Fruit fly (Drosophila melanogaster) Kc167 (cell line): ENCODE measurements around the gene Hsp27.

ENCODE experiments used
- Sin3A ChIP-seq: fragments of >200 bp; optimal IDR thresholded peaks from 2 replicates; lab custom pipeline; 2018; ENCODE audit warnings: missing external identifiers
- h ChIP-seq: fragments of >200 bp; optimal IDR thresholded peaks from 3 replicates; lab custom pipeline; 2018; ENCODE audit warnings: missing external identifiers
- insv ChIP-seq: fragments of >200 bp; optimal IDR thresholded peaks from 3 replicates; lab custom pipeline; 2018; ENCODE audit warnings: missing external identifiers
- psq ChIP-seq: fragments of >200 bp; optimal IDR thresholded peaks from 2 replicates; lab custom pipeline; 2017; ENCODE audit warnings: missing external identifiers

DNA sequence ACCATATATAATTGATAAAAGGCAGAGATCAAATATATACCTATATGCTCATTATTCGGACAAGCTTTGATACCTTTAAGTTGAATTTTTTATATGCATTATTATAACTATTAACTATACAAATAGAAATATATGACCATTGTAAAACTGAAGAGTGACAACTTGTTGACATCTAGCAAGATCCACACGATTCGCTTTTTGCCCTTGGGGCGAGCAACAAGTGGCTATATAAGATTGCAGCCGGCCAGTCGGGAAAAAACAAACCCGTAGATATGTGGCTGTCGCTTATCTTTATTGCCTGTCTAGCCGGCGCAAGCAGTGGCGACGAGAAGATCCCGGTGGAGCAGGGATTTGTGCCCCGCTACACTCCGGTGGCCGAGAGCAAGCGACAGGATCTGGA, 22.0 kb upstream of the Hsp27 start, which contains the start of gene CG34456:
- no peak for TF ChIP-seq insv (lab: Kevin White, UChicago)
- no peak for TF ChIP-seq Sin3A (lab: Kevin White, UChicago)
- TF ChIP-seq h (lab: Kevin White, UChicago) = no peak
- no peak for TF ChIP-seq psq (lab: Kevin White, UChicago)
